Fruit fly (Drosophila melanogaster) whole organism, embryonic: ENCODE results near the gene CG17344.

Experiments used
- Aef1 ChIP-seq: fragments of 200-800 bp; sonication (Bioruptor generic); IDR thresholded peaks from 3 replicates; pipeline ENCODE4 v1.3.6; 2022; ENCODE audit warnings: missing biosample characterization, missing genetic modification characterization
- CG10321 ChIP-seq: fragments of 200-800 bp; sonication (Bioruptor generic); IDR thresholded peaks from 2 replicates; pipeline ENCODE4 v1.3.6; 2022; ENCODE audit warnings: missing biosample characterization, missing genetic modification characterization
- CG10431 ChIP-seq: fragments of 200-800 bp; sonication (Bioruptor generic); optimal IDR thresholded peaks from 3 replicates; lab custom pipeline; 2018; ENCODE audit warnings: missing biosample characterization, mild to moderate bottlenecking, missing genetic modification characterization
- CG10979 ChIP-seq: fragments of 200-800 bp; sonication (Bioruptor generic); optimal IDR thresholded peaks from 2 replicates; lab custom pipeline; 2018; ENCODE audit warnings: missing biosample characterization, mild to moderate bottlenecking, missing genetic modification characterization, moderate library complexity
- CG12155 ChIP-seq: fragments of 200-800 bp; sonication (Bioruptor generic); optimal IDR thresholded peaks from 3 replicates; lab custom pipeline; 2016; ENCODE audit warnings: missing biosample characterization, missing genetic modification characterization
- CG14014 ChIP-seq: fragments of 200-800 bp; sonication (Bioruptor generic); IDR thresholded peaks from 2 replicates; pipeline ENCODE4 v1.3.6; 2022; ENCODE audit warnings: missing biosample characterization, missing genetic modification characterization
- CG14667 ChIP-seq: fragments of 200-800 bp; sonication (Bioruptor generic); IDR thresholded peaks from 2 replicates; pipeline ENCODE4 v1.3.6; 2022; ENCODE audit warnings: missing biosample characterization, missing genetic modification characterization
- CG15011 ChIP-seq: fragments of 200-800 bp; sonication (Bioruptor generic); optimal IDR thresholded peaks from 3 replicates; lab custom pipeline; 2018; ENCODE audit warnings: missing biosample characterization, mild to moderate bottlenecking, missing genetic modification characterization
- CG17359 ChIP-seq: fragments of 200-800 bp; sonication (Bioruptor generic); optimal IDR thresholded peaks from 3 replicates; lab custom pipeline; 2018; ENCODE audit warnings: missing biosample characterization, mild to moderate bottlenecking, missing genetic modification characterization, moderate library complexity
- CG17829 ChIP-seq: fragments of 200-800 bp; optimal IDR thresholded peaks from 2 replicates; lab custom pipeline; 2019; ENCODE audit warnings: missing biosample characterization, mild to moderate bottlenecking, missing genetic modification characterization, moderate library complexity
- CG18262 ChIP-seq: fragments of 200-800 bp; optimal IDR thresholded peaks from 3 replicates; lab custom pipeline; 2019; ENCODE audit warnings: missing biosample characterization, mild to moderate bottlenecking, missing genetic modification characterization, moderate library complexity
- CG2116 ChIP-seq: fragments of 200-800 bp; sonication (Bioruptor generic); optimal IDR thresholded peaks from 3 replicates; lab custom pipeline; 2018; ENCODE audit warnings: missing biosample characterization, mild to moderate bottlenecking, missing genetic modification characterization
- CG30403 ChIP-seq: fragments of 200-800 bp; sonication (Bioruptor generic); optimal IDR thresholded peaks from 3 replicates; lab custom pipeline; 2016; ENCODE audit warnings: missing biosample characterization, missing genetic modification characterization
- CG32767 ChIP-seq: fragments of 200-800 bp; sonication (Bioruptor generic); IDR thresholded peaks from 2 replicates; pipeline ENCODE4 v1.3.6; 2022; ENCODE audit warnings: missing biosample characterization, missing genetic modification characterization
- CG33557 ChIP-seq: fragments of 200-800 bp; sonication (Bioruptor generic); optimal IDR thresholded peaks from 2 replicates; lab custom pipeline; 2019; ENCODE audit warnings: missing biosample characterization, mild to moderate bottlenecking, missing genetic modification characterization, moderate library complexity
- CG34422 ChIP-seq: fragments of 200-800 bp; sonication (Bioruptor generic); IDR thresholded peaks from 3 replicates; pipeline ENCODE4 v1.3.6; 2022; ENCODE audit warnings: missing biosample characterization, missing genetic modification characterization
- CG3838 ChIP-seq: fragments of 200-800 bp; sonication (Bioruptor generic); optimal IDR thresholded peaks from 3 replicates; lab custom pipeline; 2016; ENCODE audit warnings: missing biosample characterization, missing genetic modification characterization
- CG5245 ChIP-seq: fragments of 200-800 bp; sonication (Bioruptor generic); optimal IDR thresholded peaks from 3 replicates; lab custom pipeline; 2016; ENCODE audit warnings: missing biosample characterization, missing genetic modification characterization
- CG7556 ChIP-seq: fragments of 200-800 bp; sonication (Bioruptor generic); optimal IDR thresholded peaks from 2 replicates; lab custom pipeline; 2017; ENCODE audit warnings: missing biosample characterization, mild to moderate bottlenecking, missing genetic modification characterization
- CG7839 ChIP-seq: fragments of 200-800 bp; sonication (Bioruptor generic); optimal IDR thresholded peaks from 3 replicates; lab custom pipeline; 2018; ENCODE audit warnings: missing biosample characterization, mild to moderate bottlenecking, missing genetic modification characterization, moderate library complexity
- CoRest ChIP-seq: fragments of 200-800 bp; sonication (Bioruptor generic); optimal IDR thresholded peaks from 3 replicates; lab custom pipeline; 2018; ENCODE audit warnings: missing biosample characterization, mild to moderate bottlenecking, missing genetic modification characterization, moderate library complexity
- D19A ChIP-seq: fragments of 200-800 bp; optimal IDR thresholded peaks from 3 replicates; lab custom pipeline; 2019; ENCODE audit warnings: missing biosample characterization, mild to moderate bottlenecking, missing genetic modification characterization, moderate library complexity
- Dad ChIP-seq: fragments of 200-800 bp; sonication (Bioruptor generic); optimal IDR thresholded peaks from 3 replicates; lab custom pipeline; 2016; ENCODE audit warnings: missing biosample characterization, missing genetic modification characterization
- E2f1 ChIP-seq: fragments of 200-800 bp; sonication (Bioruptor generic); IDR thresholded peaks from 2 replicates; pipeline ENCODE4 v1.3.6; 2022; ENCODE audit warnings: missing biosample characterization, missing genetic modification characterization
- Gsc ChIP-seq: fragments of 200-800 bp; sonication (Bioruptor generic); IDR thresholded peaks from 2 replicates; pipeline ENCODE4 v1.3.6; 2022; ENCODE audit warnings: missing biosample characterization, missing genetic modification characterization
- Neu2 ChIP-seq: fragments of 200-800 bp; sonication (Bioruptor generic); optimal IDR thresholded peaks from 3 replicates; lab custom pipeline; 2016; ENCODE audit warnings: missing biosample characterization, missing genetic modification characterization, borderline replicate concordance
- Oli ChIP-seq: fragments of 200-800 bp; sonication (Bioruptor generic); optimal IDR thresholded peaks from 2 replicates; lab custom pipeline; 2018; ENCODE audit warnings: missing biosample characterization, mild to moderate bottlenecking, missing genetic modification characterization, moderate library complexity
- Pdp1 ChIP-seq, 2 experiments: fragments of 200-800 bp; sonication (Bioruptor generic); optimal IDR thresholded peaks; 3 replicates each; lab custom pipeline; 2016; ENCODE audit warnings: missing biosample characterization in 2 of 2, missing genetic modification characterization in 2 of 2, mild to moderate bottlenecking in 1 of 2, moderate library complexity in 1 of 2
- Poxn ChIP-seq: fragments of 200-800 bp; sonication (Bioruptor generic); IDR thresholded peaks from 2 replicates; pipeline ENCODE4 v1.3.6; 2022; ENCODE audit warnings: missing biosample characterization, missing genetic modification characterization
- Scr ChIP-seq: fragments of 200-800 bp; sonication (Bioruptor generic); IDR thresholded peaks from 2 replicates; pipeline ENCODE4 v1.3.6; 2022; ENCODE audit warnings: missing biosample characterization, missing genetic modification characterization; ENCODE audit not compliant: partially characterized antibody
- Tbp ChIP-seq: fragments of >200 bp; optimal IDR thresholded peaks from 2 replicates; lab custom pipeline; 2018; ENCODE audit warnings: missing biosample characterization, missing genetic modification characterization
- Usf ChIP-seq: fragments of 200-800 bp; sonication (Bioruptor generic); optimal IDR thresholded peaks from 2 replicates; lab custom pipeline; 2017; ENCODE audit warnings: missing genotype, missing biosample characterization, missing genetic modification characterization
- abd-A ChIP-seq: fragments of 200-800 bp; sonication (Bioruptor generic); optimal IDR thresholded peaks from 3 replicates; lab custom pipeline; 2019; ENCODE audit warnings: missing biosample characterization, mild to moderate bottlenecking, missing genetic modification characterization, moderate library complexity
- al ChIP-seq: fragments of 200-800 bp; sonication (Bioruptor generic); IDR thresholded peaks from 2 replicates; pipeline ENCODE4 v1.3.6; 2022; ENCODE audit warnings: missing biosample characterization, missing genetic modification characterization
- az2 ChIP-seq: fragments of 200-800 bp; sonication (Bioruptor generic); optimal IDR thresholded peaks from 3 replicates; lab custom pipeline; 2016; ENCODE audit warnings: missing biosample characterization, missing genetic modification characterization
- cato ChIP-seq: fragments of 200-800 bp; sonication (Bioruptor generic); optimal IDR thresholded peaks from 2 replicates; lab custom pipeline; 2016; ENCODE audit warnings: missing biosample characterization, missing genetic modification characterization, borderline replicate concordance
- chm ChIP-seq: fragments of 200-800 bp; sonication (Bioruptor generic); IDR thresholded peaks from 2 replicates; pipeline ENCODE4 v1.3.6; 2022; ENCODE audit warnings: missing biosample characterization, missing genetic modification characterization
- dmrt11E ChIP-seq: fragments of 200-800 bp; sonication (Bioruptor generic); optimal IDR thresholded peaks from 3 replicates; lab custom pipeline; 2018; ENCODE audit warnings: missing biosample characterization, mild to moderate bottlenecking, missing genetic modification characterization, moderate library complexity
- fd64A ChIP-seq: fragments of 200-800 bp; sonication (Bioruptor generic); optimal IDR thresholded peaks from 3 replicates; lab custom pipeline; 2018; ENCODE audit warnings: missing biosample characterization, mild to moderate bottlenecking, missing genetic modification characterization
- grn ChIP-seq: fragments of 200-800 bp; sonication (Bioruptor generic); optimal IDR thresholded peaks from 3 replicates; lab custom pipeline; 2017; ENCODE audit warnings: missing biosample characterization, missing genetic modification characterization
- gro ChIP-seq: fragments of 200-800 bp; sonication (Bioruptor generic); optimal IDR thresholded peaks from 2 replicates; lab custom pipeline; 2016; ENCODE audit warnings: missing biosample characterization, missing genetic modification characterization
- hbn ChIP-seq: fragments of 200-800 bp; sonication (Bioruptor generic); IDR thresholded peaks from 2 replicates; pipeline ENCODE4 v1.3.6; 2022; ENCODE audit warnings: missing biosample characterization, missing genetic modification characterization; ENCODE audit not compliant: partially characterized antibody
- lbe ChIP-seq: fragments of 200-800 bp; sonication (Bioruptor generic); optimal IDR thresholded peaks from 2 replicates; lab custom pipeline; 2016; ENCODE audit warnings: missing biosample characterization, mild to moderate bottlenecking, missing genetic modification characterization
- lola ChIP-seq, 3 experiments: fragments of >200 bp in 2 of 3; fragments of 200-800 bp in 1 of 3; sonication (Bioruptor generic) in 1 of 3; optimal IDR thresholded peaks; 2 replicates each; lab custom pipeline; 2017 to 2019; ENCODE audit warnings: missing biosample characterization in 3 of 3, missing genetic modification characterization in 3 of 3, mild to moderate bottlenecking in 1 of 3, moderate library complexity in 1 of 3
- maf-S ChIP-seq: fragments of 200-800 bp; sonication (Bioruptor generic); optimal IDR thresholded peaks from 2 replicates; lab custom pipeline; 2016; ENCODE audit warnings: missing biosample characterization, missing genetic modification characterization
- pros ChIP-seq: fragments of 200-800 bp; sonication (Bioruptor generic); optimal IDR thresholded peaks from 3 replicates; lab custom pipeline; 2019; ENCODE audit warnings: missing biosample characterization, mild to moderate bottlenecking, missing genetic modification characterization, moderate library complexity
- sd ChIP-seq: fragments of 200-800 bp; sonication (Bioruptor generic); optimal IDR thresholded peaks from 3 replicates; lab custom pipeline; 2018; ENCODE audit warnings: missing biosample characterization, mild to moderate bottlenecking, missing genetic modification characterization, moderate library complexity
- sens ChIP-seq: fragments of 200-800 bp; sonication (Bioruptor generic); peaks from one replicate; lab custom pipeline; 2016; ENCODE audit warnings: missing biosample characterization, missing genetic modification characterization
- tx ChIP-seq: fragments of 200-800 bp; sonication (Bioruptor generic); optimal IDR thresholded peaks from 2 replicates; lab custom pipeline; 2016; ENCODE audit warnings: missing biosample characterization, missing genetic modification characterization
- yki ChIP-seq: fragments of >200 bp; optimal IDR thresholded peaks from 3 replicates; lab custom pipeline; 2018
- zf30C ChIP-seq: fragments of 200-800 bp; sonication (Bioruptor generic); optimal IDR thresholded peaks from 3 replicates; lab custom pipeline; 2018; ENCODE audit warnings: missing biosample characterization, mild to moderate bottlenecking, missing genetic modification characterization

Gene CG17344

dm6 chr2L:19135955-19136677 is 34.3 kb downstream of the CG17344 start (continued):
- TF ChIP-seq Poxn (GFP tag; lab: Robert Waterston, UW) (no peak), Usf (no peak), E2f1 (no peak), CG7556 (GFP tag; lab: Kevin White, UChicago) (no peak), Dad (GFP tag; lab: Kevin White, UChicago) (no peak), dmrt11E (tag; lab: Kevin White, UChicago) (peak; percentile 61), CG10321 (no peak), Tbp (no peak), CG14014 (GFP tag; lab: Robert Waterston, UW) (no peak), CG10431 (no peak), lbe (GFP tag; lab: Kevin White, UChicago) (peak; percentile 77), Neu2 (GFP tag; lab: Kevin White, UChicago) (no peak), lola (GFP tag; optimal IDR thresholded peaks at IDR 0.05; lab: Kevin White, UChicago) (peak in 1 of 3 experiments; percentile 12), CG34422 (GFP tag; lab: Robert Waterston, UW) (no peak), sd (tag; lab: Kevin White, UChicago) (no peak), CG32767 (GFP tag; lab: Robert Waterston, UW) (no peak), CG2116 (GFP tag; lab: Kevin White, UChicago) (no peak), hbn (no peak), CG12155 (GFP tag; lab: Kevin White, UChicago) (no peak), gro (GFP tag; lab: Kevin White, UChicago) (no peak), maf-S (GFP tag; lab: Kevin White, UChicago) (no peak), cato (GFP tag; lab: Kevin White, UChicago) (no peak), Scr (GFP tag; lab: Robert Waterston, UW) (no peak), Aef1 (GFP tag; lab: Robert Waterston, UW) (no peak), chm (GFP tag; lab: Robert Waterston, UW) (no peak), CG17829 (tag; lab: Kevin White, UChicago) (peak; percentile 1), abd-A (no peak), yki (no peak), pros (GFP tag; lab: Kevin White, UChicago) (no peak), sens (peak; percentile 41), CG7839 (tag; lab: Kevin White, UChicago) (peak; percentile 42), az2 (GFP tag; lab: Kevin White, UChicago) (no peak), CG17359 (peak; percentile 28), fd64A (no peak), al (GFP tag; lab: Robert Waterston, UW) (no peak), CG15011 (GFP tag; lab: Kevin White, UChicago) (no peak), CG10979 (tag; lab: Kevin White, UChicago) (no peak), D19A (tag; lab: Kevin White, UChicago) (peak; percentile 18), CG14667 (GFP tag; lab: Robert Waterston, UW) (no peak), CG30403 (GFP tag; lab: Kevin White, UChicago) (no peak), Oli (tag; lab: Kevin White, UChicago) (peak; percentile 32), Pdp1 (GFP tag; optimal IDR thresholded peaks at IDR 0.05; lab: Kevin White, UChicago) (no peak), zf30C (GFP tag; lab: Kevin White, UChicago) (no peak), CG3838 (GFP tag; lab: Kevin White, UChicago) (no peak), grn (GFP tag; lab: Kevin White, UChicago) (no peak), tx (GFP tag; lab: Kevin White, UChicago) (no peak), CG33557 (GFP tag; lab: Kevin White, UChicago) (no peak), CG18262 (tag; lab: Kevin White, UChicago) (peak; percentile 43), CG5245 (no peak), CoRest (no peak), Gsc (GFP tag; lab: Robert Waterston, UW) (no peak)
